Fruit fly (Drosophila melanogaster) whole organism, embryonic: ENCODE results near the gene CG31627.
A peak's percentile ranks its signal among the peaks of the same experiment; 100 is the strongest.

ENCODE experiments used
- Antp ChIP-seq: fragments of 200-800 bp; sonication (Bioruptor generic); optimal IDR thresholded peaks from 3 replicates; lab custom pipeline; 2016; ENCODE audit warnings: missing biosample characterization, missing genetic modification characterization
- B-H1 ChIP-seq: fragments of 200-800 bp; sonication (Bioruptor generic); IDR thresholded peaks from 3 replicates; pipeline ENCODE4 v1.3.6; 2022; ENCODE audit warnings: missing biosample characterization, missing genetic modification characterization
- CG12155 ChIP-seq: fragments of 200-800 bp; sonication (Bioruptor generic); optimal IDR thresholded peaks from 3 replicates; lab custom pipeline; 2016; ENCODE audit warnings: missing biosample characterization, missing genetic modification characterization
- CG12219 ChIP-seq: fragments of 200-800 bp; sonication (Bioruptor generic); optimal IDR thresholded peaks from 3 replicates; lab custom pipeline; 2018; ENCODE audit warnings: missing biosample characterization, mild to moderate bottlenecking, missing genetic modification characterization
- CG12744 ChIP-seq: fragments of 200-800 bp; sonication (Bioruptor generic); optimal IDR thresholded peaks from 2 replicates; lab custom pipeline; 2016; ENCODE audit warnings: missing biosample characterization, missing genetic modification characterization
- CG13624 ChIP-seq: fragments of 200-800 bp; sonication (Bioruptor generic); optimal IDR thresholded peaks from 2 replicates; lab custom pipeline; 2016; ENCODE audit warnings: missing biosample characterization, missing genetic modification characterization
- CG14667 ChIP-seq: fragments of 200-800 bp; sonication (Bioruptor generic); IDR thresholded peaks from 2 replicates; pipeline ENCODE4 v1.3.6; 2022; ENCODE audit warnings: missing biosample characterization, missing genetic modification characterization
- CG1603 ChIP-seq: fragments of 200-800 bp; sonication (Bioruptor generic); optimal IDR thresholded peaks from 2 replicates; lab custom pipeline; 2019; ENCODE audit warnings: missing biosample characterization, mild to moderate bottlenecking, missing genetic modification characterization, moderate library complexity
- CG1647 ChIP-seq: fragments of 200-800 bp; sonication (Bioruptor generic); optimal IDR thresholded peaks from 3 replicates; lab custom pipeline; 2016; ENCODE audit warnings: missing biosample characterization, missing genetic modification characterization
- CG16813 ChIP-seq: fragments of 200-800 bp; sonication (Bioruptor generic); IDR thresholded peaks from 3 replicates; pipeline ENCODE4 v1.3.6; 2022; ENCODE audit warnings: missing biosample characterization, missing genetic modification characterization; ENCODE audit not compliant: partially characterized antibody
- CG18764 ChIP-seq: fragments of 200-800 bp; sonication (Bioruptor generic); optimal IDR thresholded peaks from 3 replicates; lab custom pipeline; 2016; ENCODE audit warnings: missing biosample characterization, missing genetic modification characterization
- CG2120 ChIP-seq: fragments of 200-800 bp; sonication (Bioruptor generic); optimal IDR thresholded peaks from 3 replicates; lab custom pipeline; 2016; ENCODE audit warnings: missing biosample characterization, missing genetic modification characterization
- CG31224 ChIP-seq: fragments of 200-800 bp; sonication (Bioruptor generic); IDR thresholded peaks from 2 replicates; pipeline ENCODE4 v1.3.6; 2022; ENCODE audit warnings: missing biosample characterization, missing genetic modification characterization
- CG31388 ChIP-seq: fragments of 200-800 bp; sonication (Bioruptor generic); optimal IDR thresholded peaks from 2 replicates; lab custom pipeline; 2016; ENCODE audit warnings: missing biosample characterization, missing genetic modification characterization
- CG33557 ChIP-seq: fragments of 200-800 bp; sonication (Bioruptor generic); optimal IDR thresholded peaks from 2 replicates; lab custom pipeline; 2019; ENCODE audit warnings: missing biosample characterization, mild to moderate bottlenecking, missing genetic modification characterization, moderate library complexity
- CG34224 ChIP-seq: fragments of 200-800 bp; sonication (Bioruptor generic); IDR thresholded peaks from 3 replicates; pipeline ENCODE4 v1.3.6; 2022; ENCODE audit warnings: missing biosample characterization, missing genetic modification characterization; ENCODE audit not compliant: partially characterized antibody
- CG4707 ChIP-seq: fragments of 200-800 bp; sonication (Bioruptor generic); optimal IDR thresholded peaks from 2 replicates; lab custom pipeline; 2018; ENCODE audit warnings: missing biosample characterization, mild to moderate bottlenecking, missing genetic modification characterization, moderate library complexity
- CG6175 ChIP-seq: fragments of 200-800 bp; sonication (Bioruptor generic); IDR thresholded peaks from 3 replicates; pipeline ENCODE4 v1.3.6; 2022; ENCODE audit warnings: missing biosample characterization, missing genetic modification characterization
- CG8290 ChIP-seq, 3 experiments: fragments of 200-800 bp; sonication (Bioruptor generic); optimal IDR thresholded peaks; 2 replicates each; lab custom pipeline; 2016 to 2019; ENCODE audit warnings: missing biosample characterization in 3 of 3, missing genetic modification characterization in 3 of 3, mild to moderate bottlenecking in 2 of 3, moderate library complexity in 1 of 3
- CG9817 ChIP-seq: fragments of 200-800 bp; sonication (Bioruptor generic); optimal IDR thresholded peaks from 2 replicates; lab custom pipeline; 2018; ENCODE audit warnings: missing biosample characterization, mild to moderate bottlenecking, missing genetic modification characterization, moderate library complexity
- Dfd ChIP-seq, 2 experiments: fragments of >200 bp; optimal IDR thresholded peaks; 2 replicates each; lab custom pipeline; 2017; ENCODE audit warnings: missing biosample characterization in 2 of 2, missing genetic modification characterization in 2 of 2
- Dip2 ChIP-seq: fragments of 200-800 bp; sonication (Bioruptor generic); IDR thresholded peaks from 2 replicates; pipeline ENCODE4 v1.3.6; 2022; ENCODE audit warnings: missing biosample characterization, missing genetic modification characterization
- Ets97D ChIP-seq: fragments of 200-800 bp; sonication (Bioruptor generic); optimal IDR thresholded peaks from 3 replicates; lab custom pipeline; 2016; ENCODE audit warnings: missing biosample characterization, missing genetic modification characterization
- Oaz ChIP-seq: fragments of 200-800 bp; sonication (Bioruptor generic); IDR thresholded peaks from 2 replicates; pipeline ENCODE4 v1.3.6; 2022; ENCODE audit warnings: missing biosample characterization, missing genetic modification characterization
- Rfx ChIP-seq: fragments of 200-800 bp; sonication (Bioruptor generic); IDR thresholded peaks from 2 replicates; pipeline ENCODE4 v1.3.6; 2022; ENCODE audit warnings: missing biosample characterization, missing genetic modification characterization
- Scr ChIP-seq: fragments of 200-800 bp; sonication (Bioruptor generic); IDR thresholded peaks from 2 replicates; pipeline ENCODE4 v1.3.6; 2022; ENCODE audit warnings: missing biosample characterization, missing genetic modification characterization; ENCODE audit not compliant: partially characterized antibody
- Tbp ChIP-seq: fragments of >200 bp; optimal IDR thresholded peaks from 2 replicates; lab custom pipeline; 2018; ENCODE audit warnings: missing biosample characterization, missing genetic modification characterization
- Xbp1 ChIP-seq: fragments of 200-800 bp; sonication (Bioruptor generic); optimal IDR thresholded peaks from 3 replicates; lab custom pipeline; 2016; ENCODE audit warnings: missing biosample characterization, mild to moderate bottlenecking, missing genetic modification characterization
- Xrp1 ChIP-seq: fragments of 200-800 bp; sonication (Bioruptor generic); IDR thresholded peaks from 2 replicates; pipeline ENCODE4 v1.3.6; 2022; ENCODE audit warnings: missing biosample characterization, missing genetic modification characterization
- abd-A ChIP-seq: fragments of 200-800 bp; sonication (Bioruptor generic); optimal IDR thresholded peaks from 3 replicates; lab custom pipeline; 2019; ENCODE audit warnings: missing biosample characterization, mild to moderate bottlenecking, missing genetic modification characterization, moderate library complexity
- aop ChIP-seq: fragments of 200-800 bp; sonication (Bioruptor generic); IDR thresholded peaks from 2 replicates; pipeline ENCODE4 v1.3.6; 2022; ENCODE audit warnings: missing biosample characterization, missing genetic modification characterization
- bab2 ChIP-seq: fragments of 200-800 bp; sonication (Bioruptor generic); optimal IDR thresholded peaks from 2 replicates; lab custom pipeline; 2016; ENCODE audit warnings: missing biosample characterization, missing genetic modification characterization
- bbx ChIP-seq: fragments of 200-800 bp; sonication (Bioruptor generic); IDR thresholded peaks from 2 replicates; pipeline ENCODE4 v1.3.6; 2022; ENCODE audit warnings: missing biosample characterization, missing genetic modification characterization; ENCODE audit not compliant: partially characterized antibody
- ci ChIP-seq: fragments of 200-800 bp; sonication (Bioruptor generic); IDR thresholded peaks from 3 replicates; pipeline ENCODE4 v1.3.6; 2022; ENCODE audit warnings: missing biosample characterization, missing genetic modification characterization
- lab ChIP-seq: fragments of 200-800 bp; sonication (Bioruptor generic); optimal IDR thresholded peaks from 3 replicates; lab custom pipeline; 2017; ENCODE audit warnings: missing biosample characterization, missing genetic modification characterization, mild to moderate bottlenecking, moderate library complexity, missing genetic modification reagents
- lbe ChIP-seq: fragments of 200-800 bp; sonication (Bioruptor generic); optimal IDR thresholded peaks from 2 replicates; lab custom pipeline; 2016; ENCODE audit warnings: missing biosample characterization, mild to moderate bottlenecking, missing genetic modification characterization
- nmo ChIP-seq: fragments of 200-800 bp; sonication (Bioruptor generic); optimal IDR thresholded peaks from 2 replicates; lab custom pipeline; 2018; ENCODE audit warnings: missing biosample characterization, mild to moderate bottlenecking, missing genetic modification characterization, moderate library complexity
- otp ChIP-seq: fragments of 200-800 bp; sonication (Bioruptor generic); IDR thresholded peaks from 3 replicates; pipeline ENCODE4, ENCODE4 v1.3.6; 2022; ENCODE audit warnings: missing biosample characterization, missing genetic modification characterization
- pfk ChIP-seq: fragments of 200-800 bp; sonication (Bioruptor generic); optimal IDR thresholded peaks from 2 replicates; lab custom pipeline; 2018; ENCODE audit warnings: missing biosample characterization, mild to moderate bottlenecking, missing genetic modification characterization, moderate library complexity
- phol ChIP-seq: fragments of 200-800 bp; sonication (Bioruptor generic); optimal IDR thresholded peaks from 3 replicates; lab custom pipeline; 2018; ENCODE audit warnings: missing biosample characterization, mild to moderate bottlenecking, missing genetic modification characterization, moderate library complexity
- prd ChIP-seq, 3 experiments: fragments of >200 bp in 2 of 3; fragments of 200-800 bp in 1 of 3; sonication (Bioruptor generic) in 1 of 3; optimal IDR thresholded peaks in 2 of 3; IDR thresholded peaks in 1 of 3; 2 replicates in 2 of 3; 3 replicates in 1 of 3; pipeline versions ENCODE4 v1.3.6 to Lab custom; 2017 to 2022; ENCODE audit warnings: missing biosample characterization in 1 of 3, missing genetic modification characterization in 1 of 3
- pros ChIP-seq: fragments of 200-800 bp; sonication (Bioruptor generic); optimal IDR thresholded peaks from 3 replicates; lab custom pipeline; 2019; ENCODE audit warnings: missing biosample characterization, mild to moderate bottlenecking, missing genetic modification characterization, moderate library complexity
- psq ChIP-seq: fragments of 200-800 bp; sonication (Bioruptor generic); optimal IDR thresholded peaks from 2 replicates; lab custom pipeline; 2017; ENCODE audit warnings: missing biosample characterization, missing genetic modification characterization
- shn ChIP-seq: fragments of 200-800 bp; sonication (Bioruptor generic); optimal IDR thresholded peaks from 3 replicates; lab custom pipeline; 2016; ENCODE audit warnings: missing biosample characterization, missing genetic modification characterization
- sim ChIP-seq: fragments of 200-800 bp; sonication (Bioruptor generic); IDR thresholded peaks from 2 replicates; pipeline ENCODE4 v1.3.6; 2022; ENCODE audit warnings: missing biosample characterization, missing genetic modification characterization
- sr ChIP-seq: fragments of 200-800 bp; sonication (Bioruptor generic); IDR thresholded peaks from 3 replicates; pipeline ENCODE4 v1.3.6; 2022; ENCODE audit warnings: missing biosample characterization, missing genetic modification characterization
- ssp ChIP-seq: fragments of 200-800 bp; sonication (Bioruptor generic); IDR thresholded peaks from 2 replicates; pipeline ENCODE4 v1.3.6; 2022; ENCODE audit warnings: missing biosample characterization, missing genetic modification characterization
- toy ChIP-seq: fragments of 200-800 bp; sonication (Bioruptor generic); IDR thresholded peaks from 2 replicates; pipeline ENCODE4 v1.3.6; 2022; ENCODE audit warnings: missing biosample characterization, missing genetic modification characterization
- zen2 ChIP-seq: fragments of 200-800 bp; sonication (Bioruptor generic); IDR thresholded peaks from 3 replicates; pipeline ENCODE4 v1.3.6; 2022; ENCODE audit warnings: missing biosample characterization, missing genetic modification characterization; ENCODE audit not compliant: partially characterized antibody

CG31627 gene

dm6 chr2L:21163311-21163842 is 9.6 kb upstream of the CG31627 start, which contains the start of gene Noc2 (continued):
- TF ChIP-seq abd-A (tag; lab: Kevin White, UChicago), result no peak
- TF ChIP-seq CG16813 (GFP tag; lab: Robert Waterston, UW), result no peak
- TF ChIP-seq Dip2 (GFP tag; lab: Robert Waterston, UW), result no peak
- no peak for TF ChIP-seq CG31224 (GFP tag; lab: Robert Waterston, UW)
- no peak for TF ChIP-seq psq (GFP tag; lab: Kevin White, UChicago)
- 0 out of 3 replicates have a peak, but pooled peaks have one; percentile 40 for TF ChIP-seq ci
- peak; percentile 4 for TF ChIP-seq CG12155 (GFP tag; lab: Kevin White, UChicago)
- no peak for TF ChIP-seq lbe
- peak; percentile 21 for TF ChIP-seq CG18764 (GFP tag; lab: Kevin White, UChicago)
- no peak for TF ChIP-seq pros (GFP tag; lab: Kevin White, UChicago)
- TF ChIP-seq Tbp (GFP tag; lab: Kevin White, UChicago), result no peak
- TF ChIP-seq Rfx (GFP tag; lab: Robert Waterston, UW), result peak; percentile 68; the same call in 1 of the 2 replicates
- TF ChIP-seq Scr (GFP tag; lab: Robert Waterston, UW), result no peak
- no peak for TF ChIP-seq CG33557 (GFP tag; lab: Kevin White, UChicago)
- peak; percentile 58 for TF ChIP-seq CG2120 (GFP tag; lab: Kevin White, UChicago)
- TF ChIP-seq CG1603 (tag; lab: Kevin White, UChicago), result peak; percentile 51
- TF ChIP-seq pfk (GFP tag; lab: Kevin White, UChicago), result no peak
- no peak for TF ChIP-seq zen2 (GFP tag; lab: Robert Waterston, UW)
- no peak for TF ChIP-seq Dfd (GFP tag; optimal IDR thresholded peaks at IDR 0.05; lab: Kevin White, UChicago)
- no peak for TF ChIP-seq sr (GFP tag; lab: Robert Waterston, UW)
- TF ChIP-seq ssp (GFP tag; lab: Robert Waterston, UW), result peak; percentile 28; the same call in 1 of the 2 replicates
- TF ChIP-seq Xbp1 (GFP tag; lab: Kevin White, UChicago), result peak; percentile 63
- TF ChIP-seq CG4707, result no peak
- no peak for TF ChIP-seq CG6175
- peak; percentile 45; the same call in 1 of the 2 replicates for TF ChIP-seq Xrp1
- no peak for TF ChIP-seq bab2 (GFP tag; lab: Kevin White, UChicago)
- TF ChIP-seq otp (GFP tag; lab: Robert Waterston, UW), result no peak
- no peak for TF ChIP-seq CG13624 (GFP tag; lab: Kevin White, UChicago)
- peak; percentile 25 for TF ChIP-seq CG1647 (GFP tag; lab: Kevin White, UChicago)
- TF ChIP-seq sim (GFP tag; lab: Robert Waterston, UW), result no peak
- no peak for TF ChIP-seq Oaz (GFP tag; lab: Robert Waterston, UW)
- TF ChIP-seq lab, result peak; percentile 66
- TF ChIP-seq CG8290 (GFP tag; optimal IDR thresholded peaks at IDR 0.05; lab: Kevin White, UChicago), result no peak
- peak in 1 of 2 experiments; percentile 46 for TF ChIP-seq CG8290 (tag; optimal IDR thresholded peaks at IDR 0.05; lab: Kevin White, UChicago)
- TF ChIP-seq CG14667 (GFP tag; lab: Robert Waterston, UW), result peak; percentile 43
- TF ChIP-seq CG12744, result no peak
- TF ChIP-seq Ets97D, result peak; percentile 30
- peak; percentile 37 for TF ChIP-seq Antp (GFP tag; lab: Kevin White, UChicago)
- TF ChIP-seq aop (GFP tag; lab: Robert Waterston, UW), result no peak
- TF ChIP-seq CG9817 (tag; lab: Kevin White, UChicago), result peak; percentile 49
- TF ChIP-seq CG12219 (GFP tag; lab: Kevin White, UChicago), result no peak
- no peak for TF ChIP-seq prd (optimal IDR thresholded peaks at IDR 0.05; lab: Kevin White, UChicago)
- TF ChIP-seq prd (GFP tag; IDR thresholded peaks at IDR 0.05; lab: Robert Waterston, UW), result peak; percentile 72
- peak; percentile 61 for TF ChIP-seq nmo
- peak; percentile 10 for TF ChIP-seq shn (GFP tag; lab: Kevin White, UChicago)
- TF ChIP-seq bbx (GFP tag; lab: Robert Waterston, UW), result no peak
- TF ChIP-seq phol (tag; lab: Kevin White, UChicago), result peak; percentile 66
- 0 out of 3 replicates have a peak, but pooled peaks have one; percentile 2 for TF ChIP-seq CG34224 (GFP tag; lab: Robert Waterston, UW)
- TF ChIP-seq CG31388 (GFP tag; lab: Kevin White, UChicago), result peak; percentile 8
- no peak for TF ChIP-seq toy (GFP tag; lab: Robert Waterston, UW)
- TF ChIP-seq B-H1, result no peak
